Worm (Caenorhabditis elegans) whole organism, mixed stage, embryonic: ENCODE results near the gene coh-3.

Experiments used
- ceh-43 ChIP-seq: fragments of 200-800 bp; sonication (Bioruptor generic); optimal IDR thresholded peaks from 2 replicates; lab custom pipeline; 2018; ENCODE audit warnings: mild to moderate bottlenecking, missing genetic modification characterization, moderate library complexity, missing compliant biosample characterization
- ces-1 ChIP-seq: fragments of 150-350 bp; optimal IDR thresholded peaks from 2 replicates; lab custom pipeline; 2014; ENCODE audit warnings: missing biosample characterization, missing genetic modification reagents, missing genetic modification characterization
- elt-1 ChIP-seq: sonication (generic microtip); optimal IDR thresholded peaks from 2 replicates; lab custom pipeline; 2017; ENCODE audit warnings: missing genetic modification characterization, mild to moderate bottlenecking, missing compliant biosample characterization, antibody characterized with exemption, moderate library complexity, borderline replicate concordance; ENCODE audit not compliant: insufficient read depth
- flh-1 ChIP-seq: fragments of 200-800 bp; sonication (Bioruptor generic); optimal IDR thresholded peaks from 2 replicates; lab custom pipeline; 2018; ENCODE audit warnings: mild to moderate bottlenecking, missing genetic modification characterization, moderate library complexity, missing compliant biosample characterization
- hlh-1 ChIP-seq: fragments of 150-350 bp; optimal IDR thresholded peaks from 2 replicates; lab custom pipeline; 2014; ENCODE audit warnings: missing biosample characterization, missing genetic modification reagents, missing genetic modification characterization
- lsy-2 ChIP-seq: fragments of 150-350 bp; optimal IDR thresholded peaks from 2 replicates; lab custom pipeline; 2014; ENCODE audit warnings: missing biosample characterization, missing genetic modification characterization
- mab-5 ChIP-seq: fragments of 150-350 bp; optimal IDR thresholded peaks from 2 replicates; lab custom pipeline; 2014; ENCODE audit warnings: missing biosample characterization, missing genetic modification characterization
- nhr-12 ChIP-seq: fragments of 150-350 bp; optimal IDR thresholded peaks from 2 replicates; lab custom pipeline; 2014; ENCODE audit warnings: missing biosample characterization, missing genetic modification characterization
- nhr-237 ChIP-seq: fragments of 150-350 bp; optimal IDR thresholded peaks from 2 replicates; lab custom pipeline; 2014; ENCODE audit warnings: missing biosample characterization, missing genetic modification characterization
- nhr-76 ChIP-seq: sonication (generic microtip); optimal IDR thresholded peaks from 2 replicates; lab custom pipeline; 2017; ENCODE audit warnings: missing biosample characterization, missing genetic modification characterization
- pha-4 ChIP-seq: fragments of 150-350 bp; optimal IDR thresholded peaks from 2 replicates; lab custom pipeline; 2018; ENCODE audit warnings: missing biosample characterization, missing genetic modification reagents, missing genetic modification characterization
- tbx-8 ChIP-seq: fragments of 200-800 bp; sonication (Bioruptor generic); optimal IDR thresholded peaks from 2 replicates; lab custom pipeline; 2018; ENCODE audit warnings: mild to moderate bottlenecking, missing genetic modification characterization, moderate library complexity, missing compliant biosample characterization
- zip-8 ChIP-seq: fragments of 150-350 bp; optimal IDR thresholded peaks from 2 replicates; lab custom pipeline; 2014; ENCODE audit warnings: missing biosample characterization, missing genetic modification characterization

ce11 chrV:14422317-14422716, 34.9 kb upstream of the coh-3 start, which contains the start of gene pas-1:
- TF ChIP-seq ceh-43 (GFP tag; lab: Kevin White, UChicago) (no peak), hlh-1 (tag; lab: Kevin White, UChicago) (no peak), pha-4 (tag; lab: Kevin White, UChicago) (no peak), nhr-237 (tag; lab: Kevin White, UChicago) (no peak), ces-1 (GFP tag; lab: Kevin White, UChicago) (no peak), nhr-76 (tag; lab: Kevin White, UChicago) (no peak), nhr-12 (tag; lab: Kevin White, UChicago) (no peak), tbx-8 (GFP tag; lab: Kevin White, UChicago) (no peak), lsy-2 (no peak), elt-1 (tag; lab: Kevin White, UChicago) (no peak), zip-8 (no peak), mab-5 (tag; lab: Kevin White, UChicago) (no peak), flh-1 (GFP tag; lab: Kevin White, UChicago) (no peak)
